Worm (Caenorhabditis elegans): ENCODE results near the gene olrn-1.

DNA sequence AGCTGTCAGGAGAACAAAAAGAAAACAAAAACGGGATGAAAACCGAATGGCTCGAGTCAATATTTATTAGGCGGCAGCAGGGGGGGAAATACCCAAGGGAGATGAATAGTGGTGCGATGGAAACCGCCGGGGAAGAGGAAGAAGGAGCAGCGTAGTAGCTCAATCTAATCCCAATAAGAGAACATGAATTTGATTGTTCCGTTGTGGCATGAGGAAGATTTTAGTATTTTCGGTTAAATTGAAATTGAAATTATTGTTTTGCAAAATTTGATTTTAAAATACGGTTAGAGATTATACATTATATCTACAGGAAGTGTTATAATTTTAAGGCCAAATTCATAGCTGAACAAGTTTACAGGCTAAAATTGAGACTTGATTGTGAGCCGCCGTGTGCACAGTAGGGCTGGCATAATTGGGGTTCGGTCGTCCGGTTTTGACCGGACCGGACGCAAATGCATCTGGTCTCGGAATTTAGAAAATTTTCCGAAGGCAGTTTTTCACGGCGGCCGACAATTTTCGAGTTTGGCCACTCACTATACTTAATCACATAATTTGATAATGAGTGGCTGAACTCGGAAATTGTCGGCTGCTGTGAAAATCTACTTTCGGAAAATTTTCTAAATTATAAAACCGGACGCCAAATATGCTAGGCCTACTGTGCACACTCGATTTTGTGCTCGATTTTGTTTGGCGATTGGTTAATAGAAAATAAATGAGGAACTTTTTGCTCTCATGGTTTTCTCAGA, 14.7 kb downstream of the olrn-1 start:
- no peak for TF ChIP-seq pqm-1 (tag; optimal IDR thresholded peaks at IDR 0.05)
- TF ChIP-seq ahr-1 (tag; optimal IDR thresholded peaks at IDR 0.05), result no peak
- TF ChIP-seq pha-4 (tag; optimal IDR thresholded peaks at IDR 0.05), result no peak
- TF ChIP-seq mec-3 (tag; optimal IDR thresholded peaks at IDR 0.05; ENCODE audit: borderline replicate concordance), result no peak
- no peak for TF ChIP-seq sox-4 (tag; optimal IDR thresholded peaks at IDR 0.05)
- no peak for TF ChIP-seq ceh-18 (tag; optimal IDR thresholded peaks at IDR 0.05)
- no peak for TF ChIP-seq unc-86 (tag; optimal IDR thresholded peaks at IDR 0.05)
- no peak for TF ChIP-seq rnt-1 (tag; optimal IDR thresholded peaks at IDR 0.05)
- TF ChIP-seq ama-1 (optimal IDR thresholded peaks at IDR 0.05), result no peak

Data from whole organism, late embryonic.